Fruit fly (Drosophila melanogaster): ENCODE results near the gene CG34008.

dm6 chr3R:20557114-20557414 lies 24.3 kb downstream of the CG34008 start:
- TF ChIP-seq Eip78C (GFP tag) (no peak), svp (GFP tag) (no peak), CG8119 (GFP tag; IDR thresholded peaks at IDR 0.05) (no peak), CG11294 (GFP tag; IDR thresholded peaks at IDR 0.05) (no peak), CG6792 (GFP tag; optimal IDR thresholded peaks at IDR 0.05) (no peak), CG16779 (tag; optimal IDR thresholded peaks at IDR 0.05) (no peak), eg (GFP tag; IDR thresholded peaks at IDR 0.05) (no peak), Sox102F (GFP tag; optimal IDR thresholded peaks at IDR 0.05) (no peak), CG6854 (GFP tag; optimal IDR thresholded peaks at IDR 0.05) (no peak), spab (GFP tag; optimal IDR thresholded peaks at IDR 0.05) (no peak), CG32006 (GFP tag; optimal IDR thresholded peaks at IDR 0.05) (no peak), cyc (GFP tag; optimal IDR thresholded peaks at IDR 0.05) (no peak), CG15336 (GFP tag; IDR thresholded peaks at IDR 0.05) (no peak)
